Fruit fly (Drosophila melanogaster) whole organism, embryonic: ENCODE measurements around the gene Acyp.

Experiments
- Ada2b ChIP-seq: fragments of 200-800 bp; sonication (Bioruptor generic); IDR thresholded peaks from 2 replicates; pipeline ENCODE4 v1.3.6; 2022; ENCODE audit warnings: missing biosample characterization, missing genetic modification characterization
- Asciz ChIP-seq: fragments of 200-800 bp; sonication (Bioruptor generic); optimal IDR thresholded peaks from 2 replicates; lab custom pipeline; 2017; ENCODE audit warnings: missing biosample characterization, mild to moderate bottlenecking, missing genetic modification characterization, missing genetic modification reagents
- B-H2 ChIP-seq: fragments of 200-800 bp; sonication (Bioruptor generic); optimal IDR thresholded peaks from 2 replicates; lab custom pipeline; 2018; ENCODE audit warnings: missing biosample characterization, mild to moderate bottlenecking, missing genetic modification characterization
- C15 ChIP-seq: fragments of 200-800 bp; sonication (Bioruptor generic); IDR thresholded peaks from 3 replicates; pipeline ENCODE4 v1.3.6; 2022; ENCODE audit warnings: missing biosample characterization, missing genetic modification characterization
- CG10979 ChIP-seq: fragments of 200-800 bp; sonication (Bioruptor generic); optimal IDR thresholded peaks from 2 replicates; lab custom pipeline; 2018; ENCODE audit warnings: missing biosample characterization, mild to moderate bottlenecking, missing genetic modification characterization, moderate library complexity
- CG11247 ChIP-seq: fragments of 200-800 bp; sonication (Bioruptor generic); IDR thresholded peaks from 2 replicates; pipeline ENCODE4 v1.3.6; 2022; ENCODE audit warnings: missing biosample characterization, missing genetic modification characterization
- CG11696 ChIP-seq: fragments of 200-800 bp; sonication (Bioruptor generic); IDR thresholded peaks from 2 replicates; pipeline ENCODE4 v1.3.6; 2022; ENCODE audit warnings: missing biosample characterization, missing genetic modification characterization
- CG12071 ChIP-seq: fragments of 200-800 bp; sonication (Bioruptor generic); optimal IDR thresholded peaks from 3 replicates; lab custom pipeline; 2018; ENCODE audit warnings: missing biosample characterization, mild to moderate bottlenecking, missing genetic modification characterization
- CG13775 ChIP-seq: fragments of 200-800 bp; sonication (Bioruptor generic); optimal IDR thresholded peaks from 3 replicates; lab custom pipeline; 2017; ENCODE audit warnings: missing biosample characterization, mild to moderate bottlenecking, missing genetic modification characterization
- CG14667 ChIP-seq: fragments of 200-800 bp; sonication (Bioruptor generic); IDR thresholded peaks from 2 replicates; pipeline ENCODE4 v1.3.6; 2022; ENCODE audit warnings: missing biosample characterization, missing genetic modification characterization
- CG1602 ChIP-seq: fragments of 200-800 bp; sonication (Bioruptor generic); optimal IDR thresholded peaks from 3 replicates; lab custom pipeline; 2016; ENCODE audit warnings: missing biosample characterization, missing genetic modification characterization
- CG16779 ChIP-seq: fragments of 200-800 bp; sonication (Bioruptor generic); IDR thresholded peaks from 2 replicates; pipeline ENCODE4 v1.3.6; 2022; ENCODE audit warnings: missing biosample characterization, missing genetic modification characterization
- CG16815 ChIP-seq: fragments of 200-800 bp; sonication (Bioruptor generic); optimal IDR thresholded peaks from 3 replicates; lab custom pipeline; 2017; ENCODE audit warnings: missing biosample characterization, mild to moderate bottlenecking, missing genetic modification characterization
- CG17359 ChIP-seq: fragments of 200-800 bp; sonication (Bioruptor generic); optimal IDR thresholded peaks from 3 replicates; lab custom pipeline; 2018; ENCODE audit warnings: missing biosample characterization, mild to moderate bottlenecking, missing genetic modification characterization, moderate library complexity
- CG2120 ChIP-seq: fragments of 200-800 bp; sonication (Bioruptor generic); optimal IDR thresholded peaks from 3 replicates; lab custom pipeline; 2016; ENCODE audit warnings: missing biosample characterization, missing genetic modification characterization
- CG2678 ChIP-seq: fragments of 200-800 bp; sonication (Bioruptor generic); optimal IDR thresholded peaks from 3 replicates; lab custom pipeline; 2019; ENCODE audit warnings: missing biosample characterization, mild to moderate bottlenecking, missing genetic modification characterization, moderate library complexity
- CG34376 ChIP-seq: fragments of 200-800 bp; sonication (Bioruptor generic); optimal IDR thresholded peaks from 2 replicates; lab custom pipeline; 2018; ENCODE audit warnings: missing biosample characterization, mild to moderate bottlenecking, missing genetic modification characterization
- CG34422 ChIP-seq: fragments of 200-800 bp; sonication (Bioruptor generic); IDR thresholded peaks from 3 replicates; pipeline ENCODE4 v1.3.6; 2022; ENCODE audit warnings: missing biosample characterization, missing genetic modification characterization
- CG3847 ChIP-seq: fragments of 200-800 bp; sonication (Bioruptor generic); IDR thresholded peaks from 2 replicates; pipeline ENCODE4 v1.3.6; 2022; ENCODE audit warnings: missing biosample characterization, missing genetic modification characterization
- CG3995 ChIP-seq: fragments of 200-800 bp; sonication (Bioruptor generic); optimal IDR thresholded peaks from 3 replicates; lab custom pipeline; 2016; ENCODE audit warnings: missing biosample characterization, missing genetic modification characterization
- CG4854 ChIP-seq: fragments of 200-800 bp; sonication (Bioruptor generic); optimal IDR thresholded peaks from 2 replicates; lab custom pipeline; 2016; ENCODE audit warnings: missing biosample characterization, missing genetic modification characterization, inconsistent platforms
- CG6791 ChIP-seq: fragments of 200-800 bp; sonication (Bioruptor generic); IDR thresholded peaks from 3 replicates; pipeline ENCODE4 v1.3.6; 2022; ENCODE audit warnings: missing biosample characterization, missing genetic modification characterization; ENCODE audit not compliant: partially characterized antibody
- CG6813 ChIP-seq: fragments of 200-800 bp; sonication (Bioruptor generic); optimal IDR thresholded peaks from 2 replicates; lab custom pipeline; 2017; ENCODE audit warnings: missing biosample characterization, missing genetic modification characterization, mild to moderate bottlenecking, moderate library complexity, missing genetic modification reagents
- CG8388 ChIP-seq: fragments of 200-800 bp; sonication (Bioruptor generic); optimal IDR thresholded peaks from 2 replicates; lab custom pipeline; 2019; ENCODE audit warnings: missing biosample characterization, mild to moderate bottlenecking, missing genetic modification characterization, moderate library complexity
- Dll ChIP-seq: fragments of 200-800 bp; sonication (Bioruptor generic); IDR thresholded peaks from 4 replicates; pipeline ENCODE4 v1.3.6; 2022; ENCODE audit warnings: missing biosample characterization, missing genetic modification characterization; ENCODE audit not compliant: partially characterized antibody
- Ets65A ChIP-seq: fragments of 200-800 bp; sonication (Bioruptor generic); peaks from one replicate; lab custom pipeline; 2016; ENCODE audit warnings: missing biosample characterization, missing genetic modification characterization
- H2.0 ChIP-seq: fragments of 200-800 bp; sonication (Bioruptor generic); IDR thresholded peaks from 2 replicates; pipeline ENCODE4 v1.3.6; 2022; ENCODE audit warnings: missing biosample characterization, missing genetic modification characterization
- HLH3B ChIP-seq: fragments of 200-800 bp; sonication (Bioruptor generic); IDR thresholded peaks from 2 replicates; pipeline ENCODE4 v1.3.6; 2022; ENCODE audit warnings: missing biosample characterization, missing genetic modification characterization
- HLHmδ ChIP-seq: fragments of 200-800 bp; sonication (Bioruptor generic); optimal IDR thresholded peaks from 2 replicates; lab custom pipeline; 2018; ENCODE audit warnings: missing biosample characterization, mild to moderate bottlenecking, missing genetic modification characterization, moderate library complexity
- Lim3 ChIP-seq: fragments of 200-800 bp; sonication (Bioruptor generic); IDR thresholded peaks from 2 replicates; pipeline ENCODE4 v1.3.6; 2022; ENCODE audit warnings: missing biosample characterization, missing genetic modification characterization
- Lpt ChIP-seq: fragments of >200 bp; optimal IDR thresholded peaks from 2 replicates; lab custom pipeline; 2018; ENCODE audit warnings: missing biosample characterization, missing genetic modification characterization
- Mad ChIP-seq: fragments of 200-800 bp; sonication (Bioruptor generic); optimal IDR thresholded peaks from 2 replicates; lab custom pipeline; 2016; ENCODE audit warnings: missing biosample characterization, missing genetic modification characterization
- Mes4 ChIP-seq: fragments of 200-800 bp; sonication (Bioruptor generic); optimal IDR thresholded peaks from 2 replicates; lab custom pipeline; 2016; ENCODE audit warnings: missing biosample characterization, missing genetic modification characterization
- Neu2 ChIP-seq: fragments of 200-800 bp; sonication (Bioruptor generic); optimal IDR thresholded peaks from 3 replicates; lab custom pipeline; 2016; ENCODE audit warnings: missing biosample characterization, missing genetic modification characterization, borderline replicate concordance
- Nf-YC ChIP-seq: fragments of 200-800 bp; optimal IDR thresholded peaks from 3 replicates; lab custom pipeline; 2019; ENCODE audit warnings: missing biosample characterization, mild to moderate bottlenecking, missing genetic modification characterization, moderate library complexity
- Optix ChIP-seq: fragments of 200-800 bp; sonication (Bioruptor generic); IDR thresholded peaks from 3 replicates; pipeline ENCODE4 v1.3.6; 2022; ENCODE audit warnings: missing biosample characterization, missing genetic modification characterization
- Ravus ChIP-seq: fragments of 200-800 bp; sonication (Bioruptor generic); IDR thresholded peaks from 2 replicates; pipeline ENCODE4 v1.3.6; 2022; ENCODE audit warnings: missing biosample characterization, missing genetic modification characterization
- aop ChIP-seq: fragments of 200-800 bp; sonication (Bioruptor generic); IDR thresholded peaks from 2 replicates; pipeline ENCODE4 v1.3.6; 2022; ENCODE audit warnings: missing biosample characterization, missing genetic modification characterization
- chif ChIP-seq, 2 experiments: fragments of 200-800 bp; sonication (Bioruptor generic); optimal IDR thresholded peaks; 3 replicates each; lab custom pipeline; 2016; ENCODE audit warnings: missing biosample characterization in 2 of 2, missing genetic modification characterization in 2 of 2
- dysf ChIP-seq: fragments of 200-800 bp; sonication (Bioruptor generic); IDR thresholded peaks from 3 replicates; pipeline ENCODE4 v1.3.6; 2022; ENCODE audit warnings: missing biosample characterization, missing genetic modification characterization
- fru ChIP-seq: fragments of >200 bp; optimal IDR thresholded peaks from 2 replicates; lab custom pipeline; 2017
- gro ChIP-seq: fragments of 200-800 bp; sonication (Bioruptor generic); optimal IDR thresholded peaks from 2 replicates; lab custom pipeline; 2016; ENCODE audit warnings: missing biosample characterization, missing genetic modification characterization
- gsb ChIP-seq: fragments of 200-800 bp; sonication (Bioruptor generic); IDR thresholded peaks from 2 replicates; pipeline ENCODE4 v1.3.6; 2022; ENCODE audit warnings: missing biosample characterization, missing genetic modification characterization
- gt ChIP-seq: fragments of 200-800 bp; sonication (Bioruptor generic); IDR thresholded peaks from 2 replicates; pipeline ENCODE4 v1.3.6; 2022; ENCODE audit warnings: missing biosample characterization, missing genetic modification characterization
- kay ChIP-seq: fragments of 200-800 bp; sonication (Bioruptor generic); optimal IDR thresholded peaks from 2 replicates; lab custom pipeline; 2016; ENCODE audit warnings: missing biosample characterization, missing genetic modification characterization
- lilli ChIP-seq: fragments of 200-800 bp; sonication (Bioruptor generic); optimal IDR thresholded peaks from 3 replicates; lab custom pipeline; 2016; ENCODE audit warnings: missing biosample characterization, missing genetic modification characterization
- mirr ChIP-seq: fragments of 200-800 bp; sonication (Bioruptor generic); optimal IDR thresholded peaks from 3 replicates; lab custom pipeline; 2018; ENCODE audit warnings: missing biosample characterization, mild to moderate bottlenecking, missing genetic modification characterization
- nerfin-2 ChIP-seq: fragments of 200-800 bp; sonication (Bioruptor generic); IDR thresholded peaks from 2 replicates; pipeline ENCODE4 v1.3.6; 2022; ENCODE audit warnings: missing biosample characterization, missing genetic modification characterization; ENCODE audit not compliant: partially characterized antibody
- otp ChIP-seq: fragments of 200-800 bp; sonication (Bioruptor generic); IDR thresholded peaks from 3 replicates; pipeline ENCODE4, ENCODE4 v1.3.6; 2022; ENCODE audit warnings: missing biosample characterization, missing genetic modification characterization
- pros ChIP-seq: fragments of 200-800 bp; sonication (Bioruptor generic); optimal IDR thresholded peaks from 3 replicates; lab custom pipeline; 2019; ENCODE audit warnings: missing biosample characterization, mild to moderate bottlenecking, missing genetic modification characterization, moderate library complexity
- vfl ChIP-seq: fragments of 200-800 bp; sonication (Bioruptor generic); optimal IDR thresholded peaks from 2 replicates; lab custom pipeline; 2016; ENCODE audit warnings: missing biosample characterization, missing genetic modification characterization
- zfh1 ChIP-seq: fragments of 200-800 bp; sonication (Bioruptor generic); IDR thresholded peaks from 3 replicates; pipeline ENCODE4 v1.3.6; 2022; ENCODE audit warnings: missing biosample characterization, missing genetic modification characterization

Acyp gene

dm6 chr2L:13878801-13879200 is 33.1 kb upstream of the Acyp start (continued):
- peak; percentile 62 for TF ChIP-seq CG6791 (GFP tag; lab: Robert Waterston, UW)
- TF ChIP-seq B-H2 (GFP tag; lab: Kevin White, UChicago) = peak; percentile 25
- peak; percentile 96 for TF ChIP-seq HLHmδ (GFP tag; lab: Kevin White, UChicago)
- TF ChIP-seq aop = no peak
- TF ChIP-seq C15 (GFP tag; lab: Robert Waterston, UW) = no peak
- no peak for TF ChIP-seq nerfin-2 (GFP tag; lab: Robert Waterston, UW)
- peak; percentile 50 for TF ChIP-seq CG6813 (GFP tag; lab: Kevin White, UChicago)
- TF ChIP-seq Lpt (GFP tag; lab: Kevin White, UChicago) = no peak
- peak; percentile 29 for TF ChIP-seq Nf-YC (tag; lab: Kevin White, UChicago)
- peak; percentile 33 for TF ChIP-seq CG34376 (GFP tag; lab: Kevin White, UChicago)
- TF ChIP-seq Optix (GFP tag; lab: Robert Waterston, UW) = no peak
- TF ChIP-seq lilli (GFP tag; lab: Kevin White, UChicago) = no peak
- peak; percentile 56 for TF ChIP-seq CG12071 (GFP tag; lab: Kevin White, UChicago)
- TF ChIP-seq Mes4 = no peak
- peak; percentile 44; the same call in 1 of the 3 replicates for TF ChIP-seq zfh1 (GFP tag; lab: Robert Waterston, UW)
- TF ChIP-seq HLH3B (GFP tag; lab: Robert Waterston, UW) = peak; percentile 21; the same call in 1 of the 2 replicates
- no peak for TF ChIP-seq CG10979 (tag; lab: Kevin White, UChicago)
- TF ChIP-seq CG3995 (GFP tag; lab: Kevin White, UChicago) = no peak
- TF ChIP-seq CG2678 (tag; lab: Kevin White, UChicago) = no peak
- no peak for TF ChIP-seq Neu2 (GFP tag; lab: Kevin White, UChicago)
- no peak for TF ChIP-seq CG2120 (GFP tag; lab: Kevin White, UChicago)
- TF ChIP-seq chif (GFP tag; optimal IDR thresholded peaks at IDR 0.05; lab: Kevin White, UChicago) = peak in 1 of 2 experiments; percentile 24
- peak; percentile 4 for TF ChIP-seq kay (GFP tag; lab: Kevin White, UChicago)
- TF ChIP-seq Ets65A (GFP tag; lab: Kevin White, UChicago) = no peak
- TF ChIP-seq CG13775 (GFP tag; lab: Kevin White, UChicago) = no peak
- TF ChIP-seq CG17359 (tag; lab: Kevin White, UChicago) = peak; percentile 20
- peak; percentile 74 for TF ChIP-seq gro (GFP tag; lab: Kevin White, UChicago)
- TF ChIP-seq Asciz (GFP tag; lab: Kevin White, UChicago) = no peak
- no peak for TF ChIP-seq CG11247
- TF ChIP-seq CG16815 (GFP tag; lab: Kevin White, UChicago) = no peak
- 0 out of 2 replicates have a peak, but pooled peaks have one; percentile 51 for TF ChIP-seq CG16779 (GFP tag; lab: Robert Waterston, UW)
- 0 out of 2 replicates have a peak, but pooled peaks have one; percentile 13 for TF ChIP-seq Ada2b (GFP tag; lab: Robert Waterston, UW)
- TF ChIP-seq CG1602 (GFP tag; lab: Kevin White, UChicago) = no peak
- no peak for TF ChIP-seq H2.0 (GFP tag; lab: Robert Waterston, UW)
- peak; percentile 17 for TF ChIP-seq Mad
- peak; percentile 51 for TF ChIP-seq mirr
- no peak for TF ChIP-seq dysf (GFP tag; lab: Robert Waterston, UW)
- TF ChIP-seq gt (GFP tag; lab: Robert Waterston, UW) = no peak
- TF ChIP-seq CG34422 (GFP tag; lab: Robert Waterston, UW) = peak; percentile 39; the same call in 1 of the 3 replicates
- peak; percentile 41; the same call in 1 of the 3 replicates for TF ChIP-seq otp (GFP tag; lab: Robert Waterston, UW)
- TF ChIP-seq gsb (GFP tag; lab: Robert Waterston, UW) = 0 out of 2 replicates have a peak, but pooled peaks have one; percentile 45
- TF ChIP-seq vfl (GFP tag; lab: Kevin White, UChicago) = peak; percentile 7
- TF ChIP-seq CG14667 (GFP tag; lab: Robert Waterston, UW) = no peak
- TF ChIP-seq CG3847 = peak; percentile 16; the same call in 1 of the 2 replicates
- no peak for TF ChIP-seq pros (GFP tag; lab: Kevin White, UChicago)
- TF ChIP-seq fru (lab: Kevin White, UChicago) = no peak
- TF ChIP-seq CG11696 = no peak
- no peak for TF ChIP-seq Lim3
- no peak for TF ChIP-seq Dll (GFP tag; lab: Robert Waterston, UW)
- no peak for TF ChIP-seq Ravus
- no peak for TF ChIP-seq CG8388 (GFP tag; lab: Kevin White, UChicago)
- peak; percentile 52 for TF ChIP-seq CG4854 (GFP tag; lab: Kevin White, UChicago)
